Worm (Caenorhabditis elegans) whole organism, dauer: ENCODE results near the gene Y70C5A.3.

Source experiments
- unc-62 ChIP-seq: sonication (generic microtip); optimal IDR thresholded peaks from 2 replicates; lab custom pipeline; 2017; ENCODE audit warnings: missing biosample characterization, missing genetic modification reagents, missing genetic modification characterization

Y70C5A.3 gene

DNA sequence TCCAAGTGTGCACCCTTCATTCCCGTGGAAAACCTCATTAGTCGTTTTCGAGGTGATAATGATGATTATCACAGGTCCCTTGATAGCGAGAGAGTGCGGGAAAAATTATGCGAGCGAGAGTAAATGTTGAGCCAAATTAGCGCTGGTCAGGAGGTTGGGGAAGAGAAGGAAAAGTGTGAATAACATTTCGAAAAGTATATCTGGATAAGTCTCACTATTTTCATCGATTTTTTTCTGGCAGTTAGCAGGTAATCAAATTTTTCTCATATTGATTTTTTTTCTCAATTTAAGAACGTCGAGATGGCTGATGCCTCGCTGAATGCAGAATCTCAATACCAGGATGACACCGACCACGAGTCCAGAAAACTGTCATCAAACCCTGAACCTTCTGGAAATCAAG is 8.3 kb upstream of the Y70C5A.3 start, which contains the start of gene W06G6.2:
TSS of gene W06G6.2 (plus strand) at position 301 of the 400 bp plus-strand sequence.
- no peak for TF ChIP-seq unc-62 (GFP tag; lab: Kevin White, UChicago)

DNA sequence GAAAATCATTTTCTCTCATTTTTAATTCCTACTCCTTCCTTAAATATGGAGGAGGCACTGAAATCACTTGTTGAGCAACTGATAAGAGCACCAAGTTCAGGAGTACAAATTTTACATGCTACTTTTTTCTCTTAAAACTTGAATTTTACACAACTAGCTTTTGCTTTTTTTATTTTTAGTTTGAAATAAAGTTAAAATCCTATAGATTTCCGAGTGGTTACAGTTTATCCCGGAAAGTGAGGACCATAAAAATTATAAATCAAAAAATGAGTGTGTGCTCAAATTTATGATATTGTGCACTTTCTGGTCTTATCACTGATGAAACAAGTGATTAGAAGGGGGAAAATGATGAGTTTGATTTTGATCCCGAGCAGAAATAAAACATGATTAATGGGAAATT is 7.2 kb upstream of the Y70C5A.3 start, which contains the start of gene oac-53:
TSS of gene oac-53 (minus strand) at position 9 of the 400 bp plus-strand sequence.
- TF ChIP-seq unc-62 (GFP tag; lab: Kevin White, UChicago): no peak

DNA sequence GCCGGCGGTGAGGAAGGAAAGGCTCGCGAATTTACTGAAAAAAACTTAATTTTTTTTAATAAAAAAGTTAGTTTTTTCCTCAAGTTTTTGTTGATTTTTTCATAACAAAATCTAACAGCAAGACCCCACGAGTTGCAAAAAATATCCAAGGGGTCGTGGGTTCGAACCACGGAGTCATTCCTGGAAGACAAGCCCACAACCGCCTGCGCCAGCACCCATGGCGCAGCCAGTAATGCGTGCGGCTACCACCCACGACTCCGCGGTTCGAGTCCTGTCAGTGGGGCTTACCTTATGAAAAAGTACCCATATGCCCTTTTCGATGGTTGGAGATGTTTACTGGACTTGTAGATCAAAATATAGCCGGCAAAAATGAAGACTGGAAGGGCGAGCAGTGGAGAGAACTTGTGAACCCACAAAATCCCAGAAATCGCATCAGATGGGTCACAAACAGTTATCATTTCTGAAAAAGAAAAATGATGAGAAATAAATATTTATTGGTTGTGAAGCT is 2.1 kb upstream of the Y70C5A.3 start, which contains the start of gene Y70C5A.2:
TSS of gene Y70C5A.2 (minus strand) at position 458 of the 508 bp plus-strand sequence.
- no peak for TF ChIP-seq unc-62 (GFP tag; lab: Kevin White, UChicago)

DNA sequence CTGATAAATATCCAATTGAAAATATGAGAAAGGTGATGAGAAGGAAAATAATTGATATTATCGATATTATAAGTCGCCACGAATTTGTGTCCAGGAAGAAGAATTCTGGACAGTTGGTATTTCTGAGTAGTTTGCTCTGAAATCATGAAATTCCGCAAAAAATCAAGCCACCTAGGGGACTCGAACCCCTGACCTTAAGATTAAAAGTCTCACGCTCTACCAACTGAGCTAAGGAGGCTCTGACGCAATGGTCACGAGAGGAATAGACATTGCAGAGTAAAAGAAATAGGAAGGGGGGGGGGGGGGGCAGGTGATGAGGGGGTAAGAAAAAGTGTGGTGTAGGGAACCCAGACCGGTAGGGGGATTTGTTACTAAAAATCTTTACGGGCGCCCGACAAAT is 1.2 kb upstream of the Y70C5A.3 start:
- TF ChIP-seq unc-62 (GFP tag; lab: Kevin White, UChicago): no peak

DNA sequence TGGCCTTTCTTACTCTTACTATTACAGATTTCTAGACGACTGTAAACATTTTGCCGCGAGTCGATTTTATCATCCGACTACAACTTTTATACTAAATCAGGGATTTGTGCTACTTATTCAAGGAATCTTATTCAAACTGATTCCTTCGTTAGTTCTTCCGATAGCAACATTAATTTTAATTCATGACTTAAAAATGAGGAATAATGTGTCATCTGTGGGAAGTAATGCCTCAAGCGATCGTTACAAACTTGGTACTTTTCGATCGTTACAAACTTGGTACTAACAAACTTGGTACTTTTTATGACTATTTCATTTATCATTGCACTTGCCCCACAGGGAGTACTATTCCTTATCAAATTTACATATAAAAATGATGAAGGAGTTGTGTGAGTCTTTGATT is 3.3 kb downstream of the Y70C5A.3 start, which contains the start of gene Y70C5A.4:
TSS of gene Y70C5A.4 (plus strand) at position 301 of the 400 bp plus-strand sequence.
- TF ChIP-seq unc-62 (GFP tag; lab: Kevin White, UChicago): no peak

DNA sequence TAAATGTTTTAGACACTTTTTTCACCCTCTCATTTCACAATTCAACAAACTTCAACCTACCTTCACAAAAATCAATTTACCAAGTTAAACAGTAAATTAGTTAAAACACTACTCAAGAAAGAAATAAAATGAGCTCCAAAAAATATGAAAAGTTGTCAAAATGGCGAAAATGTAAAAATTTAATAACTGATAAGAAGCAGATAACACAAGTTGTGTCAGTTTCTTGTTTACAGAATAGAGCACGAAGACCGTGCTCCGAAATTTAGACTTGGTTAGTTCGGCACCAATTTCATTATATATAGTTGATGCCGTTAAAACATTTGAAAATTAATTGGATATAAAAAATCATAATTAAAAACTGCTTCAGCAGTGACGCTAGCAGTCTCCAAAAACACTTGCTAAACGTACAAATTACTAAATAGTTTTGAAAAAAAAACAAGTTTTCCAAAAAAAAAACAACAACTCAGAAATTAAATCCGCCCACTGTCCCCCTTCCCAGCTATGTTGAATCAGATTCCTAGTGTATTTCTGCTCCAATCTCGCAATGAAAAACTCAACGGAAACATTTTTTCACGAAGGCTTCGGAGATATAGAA is 9.8 kb downstream of the Y70C5A.3 start, which contains the start of gene srw-54:
TSS of gene srw-54 (plus strand) at position 545 of the 595 bp plus-strand sequence.
- TF ChIP-seq unc-62 (GFP tag; lab: Kevin White, UChicago): no peak

- no peak for TF ChIP-seq unc-62 (GFP tag; lab: Kevin White, UChicago)
Measured at ce11 chrV:16610094-16610493, 10.6 kb downstream of the Y70C5A.3 start.

DNA sequence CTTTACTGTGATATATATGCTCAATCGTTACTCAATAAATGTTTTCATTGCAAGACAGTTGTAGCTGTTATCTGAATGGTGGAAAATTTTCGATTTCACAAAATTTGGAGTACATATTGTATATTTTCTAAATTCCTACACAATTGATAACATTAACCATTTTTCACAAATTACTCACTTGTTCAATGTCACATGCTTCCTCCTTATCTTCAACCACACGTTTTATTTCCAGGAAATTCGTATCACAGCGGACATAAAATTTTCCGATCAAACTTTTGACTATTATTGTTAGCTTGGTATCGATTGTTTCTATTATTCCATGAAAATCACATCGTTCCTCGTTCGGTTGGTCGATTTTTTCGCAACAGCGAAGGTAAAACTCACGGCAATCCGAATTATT is 12.2 kb downstream of the Y70C5A.3 start:
- TF ChIP-seq unc-62 (GFP tag; lab: Kevin White, UChicago): no peak

DNA sequence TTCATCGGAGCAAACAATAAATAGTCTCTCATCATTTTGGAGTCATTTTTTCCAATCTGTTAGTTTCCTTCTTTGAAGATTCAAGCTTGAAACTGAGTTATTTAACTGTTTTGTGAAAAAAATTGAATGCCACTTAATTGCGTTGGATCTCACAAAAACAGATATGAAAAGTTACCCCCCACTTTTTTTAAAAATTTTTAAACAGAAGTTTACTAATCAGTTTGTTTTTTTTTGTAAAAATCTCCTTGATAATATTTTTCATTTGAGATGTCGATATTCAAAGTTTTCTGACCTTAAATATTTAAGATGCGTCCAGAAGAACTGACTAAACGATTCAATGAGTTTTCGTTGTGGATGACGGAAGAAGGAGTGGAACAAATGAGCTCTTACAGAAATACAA is 14.4 kb downstream of the Y70C5A.3 start, which contains the start of gene Y32B12C.1:
TSS of gene Y32B12C.1 (plus strand) at position 301 of the 400 bp plus-strand sequence.
- TF ChIP-seq unc-62 (GFP tag; lab: Kevin White, UChicago): no peak

- TF ChIP-seq unc-62 (GFP tag; lab: Kevin White, UChicago): no peak
Measured at ce11 chrV:16605463-16605862, 15.3 kb downstream of the Y70C5A.3 start.

- TF ChIP-seq unc-62 (GFP tag; lab: Kevin White, UChicago): no peak
Measured at ce11 chrV:16604301-16604700, 16.4 kb downstream of the Y70C5A.3 start.

- TF ChIP-seq unc-62 (GFP tag; lab: Kevin White, UChicago): no peak
Measured at ce11 chrV:16603102-16603501, 17.6 kb downstream of the Y70C5A.3 start, which contains the start of gene T03E6.8. Gene T03E6.8, minus strand, starts transcription at chrV:16603202.

DNA sequence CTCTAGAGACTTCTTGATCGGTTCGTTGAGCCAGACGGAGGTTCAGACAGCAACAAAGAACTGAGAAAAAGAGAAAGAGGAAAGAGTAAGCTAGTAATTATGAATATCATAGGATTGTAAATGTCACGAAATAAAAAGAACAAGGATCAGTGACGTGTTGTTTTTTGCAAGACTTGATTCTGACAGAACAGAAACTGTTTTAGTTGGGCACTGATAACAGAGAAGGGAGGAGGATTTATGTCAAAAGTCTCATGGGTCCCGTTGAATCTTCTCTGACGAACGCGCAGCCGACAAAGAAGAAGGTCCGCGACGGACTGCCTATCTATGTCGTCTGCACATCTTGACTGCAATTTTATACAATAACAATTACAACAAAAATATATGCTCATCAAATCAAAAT is 20.1 kb downstream of the Y70C5A.3 start, which contains the start of gene T03E6.9:
TSS of gene T03E6.9 (minus strand) at position 101 of the 400 bp plus-strand sequence.
- TF ChIP-seq unc-62 (GFP tag; lab: Kevin White, UChicago): no peak

DNA sequence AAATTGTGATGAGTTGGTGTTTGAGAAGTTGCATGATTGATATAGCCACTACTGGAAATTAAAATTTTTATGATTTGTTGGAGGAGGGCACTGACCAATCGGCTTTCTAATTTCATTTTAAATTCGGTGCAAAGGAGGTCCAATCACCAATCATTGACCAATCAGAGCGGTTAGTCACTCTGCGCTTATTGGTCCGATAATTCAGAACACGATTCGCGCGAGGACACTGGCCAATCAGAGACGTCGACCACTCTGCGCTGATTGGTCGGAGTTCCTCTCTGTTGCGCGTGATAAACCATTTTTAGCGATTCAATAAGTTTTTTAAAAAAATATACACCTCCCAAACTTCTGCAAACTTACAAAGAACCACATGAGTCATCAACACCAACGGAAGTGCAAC is 20.9 kb downstream of the Y70C5A.3 start:
- no peak for TF ChIP-seq unc-62 (GFP tag; lab: Kevin White, UChicago)

ce11 chrV:16598437-16598836 is 22.3 kb downstream of the Y70C5A.3 start:
- no peak for TF ChIP-seq unc-62 (GFP tag; lab: Kevin White, UChicago)

DNA sequence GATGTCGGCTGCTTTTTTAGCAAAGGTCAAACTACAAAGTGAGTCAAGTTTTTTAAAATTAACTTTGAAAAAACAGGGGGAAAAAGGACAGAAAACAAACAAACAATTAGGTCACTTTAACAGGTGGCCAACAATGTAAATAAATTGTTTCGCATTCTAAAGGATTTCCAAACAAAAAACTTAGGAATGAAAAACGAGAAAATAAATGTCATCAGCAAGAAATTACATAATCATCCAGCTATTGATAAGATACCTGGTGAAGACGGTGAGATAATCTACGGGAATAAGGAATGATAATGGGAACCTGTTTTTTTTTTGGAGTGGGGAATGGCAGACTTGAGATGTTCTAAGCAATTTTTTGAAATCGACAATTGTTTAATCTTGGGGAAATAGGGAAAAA is 24.6 kb downstream of the Y70C5A.3 start:
- no peak for TF ChIP-seq unc-62 (GFP tag; lab: Kevin White, UChicago)
